Worm (Caenorhabditis elegans) whole organism, L1 larva: ENCODE results near the gene K09C6.8.

Source experiments
- ceh-88 ChIP-seq: fragments of 200-800 bp; sonication (Bioruptor generic); IDR thresholded peaks from 2 replicates; pipeline ENCODE4 v1.3.6; 2022; ENCODE audit warnings: missing genetic modification characterization, missing compliant biosample characterization
- lin-14 ChIP-seq: fragments of 200-800 bp; sonication (Bioruptor generic); optimal IDR thresholded peaks from 2 replicates; lab custom pipeline; 2018; ENCODE audit warnings: mild to moderate bottlenecking, missing genetic modification characterization, moderate library complexity, missing compliant biosample characterization
- lin-35 ChIP-seq, 2 experiments: fragments of 150-350 bp; optimal IDR thresholded peaks; 2 replicates each; lab custom pipeline; 2014; ENCODE audit warnings: missing biosample characterization in 2 of 2, missing genetic modification characterization in 2 of 2, missing genetic modification reagents in 2 of 2
- lsy-2 ChIP-seq, 2 experiments: fragments of 150-350 bp; optimal IDR thresholded peaks; 2 replicates each; lab custom pipeline; 2014; ENCODE audit warnings: missing biosample characterization in 2 of 2, missing genetic modification characterization in 2 of 2
- sox-4 ChIP-seq: sonication (generic microtip); optimal IDR thresholded peaks from 2 replicates; lab custom pipeline; 2016; ENCODE audit warnings: missing genetic modification characterization, missing compliant biosample characterization
- ztf-11 ChIP-seq, 2 experiments: sonication (generic microtip); optimal IDR thresholded peaks; 2 replicates each; lab custom pipeline; 2016 to 2017; ENCODE audit warnings: missing genetic modification characterization in 2 of 2, missing biosample characterization in 1 of 2, missing compliant biosample characterization in 1 of 2
- ztf-4 ChIP-seq: fragments of 150-350 bp; optimal IDR thresholded peaks from 2 replicates; lab custom pipeline; 2014; ENCODE audit warnings: missing biosample characterization, missing genetic modification characterization

ce11 chrV:808260-808659 lies 34.8 kb downstream of the K09C6.8 start:
- no peak for TF ChIP-seq lin-14 (GFP tag; lab: Kevin White, UChicago)
- TF ChIP-seq lin-35 (GFP tag; optimal IDR thresholded peaks at IDR 0.05; lab: Kevin White, UChicago) = no peak
- TF ChIP-seq ceh-88 = no peak
- TF ChIP-seq ztf-11 (tag; optimal IDR thresholded peaks at IDR 0.05; lab: Kevin White, UChicago) = no peak
- no peak for TF ChIP-seq ztf-4
- no peak for TF ChIP-seq lsy-2 (tag; optimal IDR thresholded peaks at IDR 0.05; lab: Kevin White, UChicago)
- no peak for TF ChIP-seq sox-4 (tag; lab: Kevin White, UChicago)
